Fruit fly (Drosophila melanogaster) whole organism, wandering third instar larva: ENCODE data around the gene sgg.

Experiments used
- Abd-B ChIP-seq: fragments of >200 bp; optimal IDR thresholded peaks from 2 replicates; lab custom pipeline; 2017; ENCODE audit warnings: missing biosample characterization, missing genetic modification characterization
- CG32264 ChIP-seq: fragments of 200-800 bp; sonication (Bioruptor generic); optimal IDR thresholded peaks from 2 replicates; lab custom pipeline; 2016; ENCODE audit warnings: missing biosample characterization, missing genetic modification characterization
- CrebA ChIP-seq: fragments of 200-800 bp; sonication (Bioruptor generic); optimal IDR thresholded peaks from 2 replicates; lab custom pipeline; 2016; ENCODE audit warnings: missing biosample characterization, mild to moderate bottlenecking, missing genetic modification characterization, borderline replicate concordance
- Hr78 ChIP-seq: fragments of >200 bp; optimal IDR thresholded peaks from 2 replicates; lab custom pipeline; 2017; ENCODE audit warnings: missing biosample characterization, missing genetic modification characterization
- Hr83 ChIP-seq: fragments of 200-300 bp; sonication (Bioruptor generic); optimal IDR thresholded peaks from 2 replicates; lab custom pipeline; 2016; ENCODE audit warnings: missing biosample characterization, mild to moderate bottlenecking, missing genetic modification characterization, moderate library complexity; ENCODE audit not compliant: poor library complexity, severe bottlenecking
- Jra ChIP-seq: sonication (Bioruptor generic); optimal IDR thresholded peaks from 2 replicates; lab custom pipeline; 2016; ENCODE audit warnings: missing biosample characterization, missing genetic modification characterization
- brk ChIP-seq: fragments of 200-800 bp; sonication (Bioruptor generic); optimal IDR thresholded peaks from 2 replicates; lab custom pipeline; 2016; ENCODE audit warnings: missing biosample characterization, mild to moderate bottlenecking, missing genetic modification characterization
- fru ChIP-seq: fragments of 200-800 bp; sonication (Bioruptor generic); optimal IDR thresholded peaks from 3 replicates; lab custom pipeline; 2016; ENCODE audit warnings: missing biosample characterization, mild to moderate bottlenecking, missing genetic modification characterization
- lola ChIP-seq: fragments of >200 bp; optimal IDR thresholded peaks from 2 replicates; lab custom pipeline; 2017; ENCODE audit warnings: missing biosample characterization, missing genetic modification characterization
- psq ChIP-seq: fragments of 200-800 bp; sonication (Bioruptor generic); optimal IDR thresholded peaks from 3 replicates; lab custom pipeline; 2017; ENCODE audit warnings: missing biosample characterization, mild to moderate bottlenecking, missing genetic modification characterization, moderate library complexity

dm6 chrX:2663416-2663815 is 29.7 kb downstream of the sgg start:
- TF ChIP-seq CrebA (GFP tag; lab: Kevin White, UChicago) (no peak), brk (no peak), fru (GFP tag; lab: Kevin White, UChicago) (no peak), Jra (GFP tag; lab: Kevin White, UChicago) (no peak), Abd-B (GFP tag; lab: Kevin White, UChicago) (no peak), lola (GFP tag; lab: Kevin White, UChicago) (no peak), Hr83 (peak; percentile 50), Hr78 (GFP tag; lab: Kevin White, UChicago) (no peak), CG32264 (GFP tag; lab: Kevin White, UChicago) (no peak), psq (GFP tag; lab: Kevin White, UChicago) (no peak)
